Worm (Caenorhabditis elegans) whole organism, mixed stage, embryonic: ENCODE measurements around the gene mpst-1.
A peak's percentile ranks its signal among the peaks of the same experiment; 100 is the strongest.

Source experiments
- M03D4.4 ChIP-seq: sonication (generic microtip); optimal IDR thresholded peaks from 2 replicates; lab custom pipeline; 2017; ENCODE audit warnings: mild to moderate bottlenecking, missing genetic modification characterization, missing compliant biosample characterization
- ces-1 ChIP-seq: fragments of 150-350 bp; optimal IDR thresholded peaks from 2 replicates; lab custom pipeline; 2014; ENCODE audit warnings: missing biosample characterization, missing genetic modification reagents, missing genetic modification characterization
- elt-1 ChIP-seq: sonication (generic microtip); optimal IDR thresholded peaks from 2 replicates; lab custom pipeline; 2017; ENCODE audit warnings: missing genetic modification characterization, mild to moderate bottlenecking, missing compliant biosample characterization, antibody characterized with exemption, moderate library complexity, borderline replicate concordance; ENCODE audit not compliant: insufficient read depth
- elt-3 ChIP-seq: fragments of 150-350 bp; optimal IDR thresholded peaks from 2 replicates; lab custom pipeline; 2014; ENCODE audit warnings: missing biosample characterization, missing genetic modification characterization
- lsy-2 ChIP-seq: fragments of 150-350 bp; optimal IDR thresholded peaks from 2 replicates; lab custom pipeline; 2014; ENCODE audit warnings: missing biosample characterization, missing genetic modification characterization
- mab-5 ChIP-seq: fragments of 150-350 bp; optimal IDR thresholded peaks from 2 replicates; lab custom pipeline; 2014; ENCODE audit warnings: missing biosample characterization, missing genetic modification characterization
- nhr-12 ChIP-seq: fragments of 150-350 bp; optimal IDR thresholded peaks from 2 replicates; lab custom pipeline; 2014; ENCODE audit warnings: missing biosample characterization, missing genetic modification characterization
- nhr-237 ChIP-seq: fragments of 150-350 bp; optimal IDR thresholded peaks from 2 replicates; lab custom pipeline; 2014; ENCODE audit warnings: missing biosample characterization, missing genetic modification characterization
- unc-39 ChIP-seq: fragments of 150-350 bp; optimal IDR thresholded peaks from 2 replicates; lab custom pipeline; 2014; ENCODE audit warnings: missing biosample characterization, missing genetic modification characterization
- unc-62 ChIP-seq: fragments of 150-350 bp; optimal IDR thresholded peaks from 2 replicates; lab custom pipeline; 2014; ENCODE audit warnings: missing biosample characterization, missing genetic modification reagents, missing genetic modification characterization

DNA sequence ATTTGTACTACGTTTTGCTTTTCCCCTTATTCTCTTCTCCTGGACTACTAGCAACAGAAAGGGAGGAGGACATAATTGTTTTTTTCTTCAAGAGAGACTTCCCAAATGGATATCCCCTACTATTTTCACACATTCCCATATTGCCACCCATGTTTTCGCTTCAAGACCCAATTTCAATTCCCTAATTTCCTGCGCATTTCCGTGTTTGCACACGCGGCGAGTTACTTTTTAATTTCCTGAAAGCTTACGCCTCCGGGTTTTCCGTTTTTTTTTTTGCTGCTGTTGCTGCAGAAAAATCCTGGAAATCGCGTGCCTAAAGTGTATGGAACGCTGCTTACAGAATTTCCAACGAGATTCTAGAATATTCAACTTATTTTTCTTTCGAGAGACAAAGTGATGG lies 25.4 kb upstream of the mpst-1 start:
- TF ChIP-seq nhr-237 (no peak), elt-3 (tag; lab: Kevin White, UChicago) (no peak), nhr-12 (tag; lab: Kevin White, UChicago) (no peak), mab-5 (tag; lab: Kevin White, UChicago) (no peak), elt-1 (tag; lab: Kevin White, UChicago) (no peak), M03D4.4 (tag; lab: Kevin White, UChicago) (no peak), unc-62 (GFP tag; lab: Kevin White, UChicago) (no peak), ces-1 (GFP tag; lab: Kevin White, UChicago) (peak; percentile 37), lsy-2 (tag; lab: Kevin White, UChicago) (no peak), unc-39 (tag; lab: Kevin White, UChicago) (no peak)
